Fruit fly (Drosophila melanogaster) whole organism, embryonic: Measurements from ENCODE around the gene CG34253.

Source experiments
- ATbp ChIP-seq: fragments of 200-800 bp; sonication (Bioruptor generic); optimal IDR thresholded peaks from 2 replicates; lab custom pipeline; 2017; ENCODE audit warnings: missing biosample characterization, mild to moderate bottlenecking, missing genetic modification characterization, missing genetic modification reagents
- Atf-2 ChIP-seq: fragments of 200-800 bp; sonication (Bioruptor generic); optimal IDR thresholded peaks from 2 replicates; lab custom pipeline; 2016; ENCODE audit warnings: missing biosample characterization, missing genetic modification characterization
- C15 ChIP-seq: fragments of 200-800 bp; sonication (Bioruptor generic); IDR thresholded peaks from 3 replicates; pipeline ENCODE4 v1.3.6; 2022; ENCODE audit warnings: missing biosample characterization, missing genetic modification characterization
- CG10209 ChIP-seq: fragments of 200-800 bp; sonication (Bioruptor generic); optimal IDR thresholded peaks from 3 replicates; lab custom pipeline; 2017; ENCODE audit warnings: missing biosample characterization, mild to moderate bottlenecking, missing genetic modification characterization, missing genetic modification reagents
- CG10543 ChIP-seq: fragments of 200-800 bp; sonication (Bioruptor generic); optimal IDR thresholded peaks from 3 replicates; lab custom pipeline; 2017; ENCODE audit warnings: missing biosample characterization, mild to moderate bottlenecking, missing genetic modification characterization, moderate library complexity
- CG10979 ChIP-seq: fragments of 200-800 bp; sonication (Bioruptor generic); optimal IDR thresholded peaks from 2 replicates; lab custom pipeline; 2018; ENCODE audit warnings: missing biosample characterization, mild to moderate bottlenecking, missing genetic modification characterization, moderate library complexity
- CG12219 ChIP-seq: fragments of 200-800 bp; sonication (Bioruptor generic); optimal IDR thresholded peaks from 3 replicates; lab custom pipeline; 2018; ENCODE audit warnings: missing biosample characterization, mild to moderate bottlenecking, missing genetic modification characterization
- CG1233 ChIP-seq: fragments of 200-800 bp; sonication (Bioruptor generic); optimal IDR thresholded peaks from 4 replicates; lab custom pipeline; 2018; ENCODE audit warnings: missing biosample characterization, mild to moderate bottlenecking, missing genetic modification characterization
- CG13624 ChIP-seq: fragments of 200-800 bp; sonication (Bioruptor generic); optimal IDR thresholded peaks from 2 replicates; lab custom pipeline; 2016; ENCODE audit warnings: missing biosample characterization, missing genetic modification characterization
- CG14667 ChIP-seq: fragments of 200-800 bp; sonication (Bioruptor generic); IDR thresholded peaks from 2 replicates; pipeline ENCODE4 v1.3.6; 2022; ENCODE audit warnings: missing biosample characterization, missing genetic modification characterization
- CG14710 ChIP-seq: fragments of 200-800 bp; sonication (Bioruptor generic); optimal IDR thresholded peaks from 3 replicates; lab custom pipeline; 2019; ENCODE audit warnings: missing biosample characterization, mild to moderate bottlenecking, missing genetic modification characterization, moderate library complexity
- CG16813 ChIP-seq: fragments of 200-800 bp; sonication (Bioruptor generic); IDR thresholded peaks from 3 replicates; pipeline ENCODE4 v1.3.6; 2022; ENCODE audit warnings: missing biosample characterization, missing genetic modification characterization; ENCODE audit not compliant: partially characterized antibody
- CG17829 ChIP-seq: fragments of 200-800 bp; optimal IDR thresholded peaks from 2 replicates; lab custom pipeline; 2019; ENCODE audit warnings: missing biosample characterization, mild to moderate bottlenecking, missing genetic modification characterization, moderate library complexity
- CG18619 ChIP-seq: fragments of 200-800 bp; sonication (Bioruptor generic); optimal IDR thresholded peaks from 3 replicates; lab custom pipeline; 2017; ENCODE audit warnings: missing biosample characterization, mild to moderate bottlenecking, missing genetic modification characterization
- CG2889 ChIP-seq: fragments of 200-800 bp; sonication (Bioruptor generic); IDR thresholded peaks from 3 replicates; pipeline ENCODE4 v1.3.6; 2022; ENCODE audit warnings: missing biosample characterization, missing genetic modification characterization
- CG30020 ChIP-seq: fragments of 200-800 bp; optimal IDR thresholded peaks from 2 replicates; lab custom pipeline; 2019; ENCODE audit warnings: missing biosample characterization, mild to moderate bottlenecking, missing genetic modification characterization, moderate library complexity
- CG31365 ChIP-seq: fragments of 200-800 bp; sonication (Bioruptor generic); optimal IDR thresholded peaks from 2 replicates; lab custom pipeline; 2018; ENCODE audit warnings: missing biosample characterization, mild to moderate bottlenecking, missing genetic modification characterization
- CG33213 ChIP-seq: fragments of 200-800 bp; sonication (Bioruptor generic); optimal IDR thresholded peaks from 3 replicates; lab custom pipeline; 2016; ENCODE audit warnings: missing biosample characterization, missing genetic modification characterization
- CG4328 ChIP-seq: fragments of 200-800 bp; sonication (Bioruptor generic); optimal IDR thresholded peaks from 3 replicates; lab custom pipeline; 2017; ENCODE audit warnings: missing biosample characterization, missing genetic modification reagents, missing genetic modification characterization
- CG4617 ChIP-seq: fragments of 200-800 bp; sonication (Bioruptor generic); optimal IDR thresholded peaks from 3 replicates; lab custom pipeline; 2016; ENCODE audit warnings: missing biosample characterization, missing genetic modification characterization, borderline replicate concordance
- Eip74EF ChIP-seq, 2 experiments: fragments of 200-800 bp in 1 of 2; fragments of >200 bp in 1 of 2; sonication (Bioruptor generic) in 1 of 2; optimal IDR thresholded peaks; 2 replicates each; lab custom pipeline; 2017 to 2019; ENCODE audit warnings: missing biosample characterization in 2 of 2, missing genetic modification characterization in 2 of 2, mild to moderate bottlenecking in 1 of 2, moderate library complexity in 1 of 2
- HHEX ChIP-seq: fragments of 200-800 bp; sonication (Bioruptor generic); optimal IDR thresholded peaks from 3 replicates; lab custom pipeline; 2017; ENCODE audit warnings: missing biosample characterization, mild to moderate bottlenecking, missing genetic modification characterization, missing genetic modification reagents
- Nf-YC ChIP-seq: fragments of 200-800 bp; optimal IDR thresholded peaks from 3 replicates; lab custom pipeline; 2019; ENCODE audit warnings: missing biosample characterization, mild to moderate bottlenecking, missing genetic modification characterization, moderate library complexity
- Spps ChIP-seq: fragments of 200-800 bp; sonication (Bioruptor generic); optimal IDR thresholded peaks from 2 replicates; lab custom pipeline; 2018; ENCODE audit warnings: missing biosample characterization, mild to moderate bottlenecking, missing genetic modification characterization
- TFAM ChIP-seq: fragments of 200-800 bp; sonication (Bioruptor generic); optimal IDR thresholded peaks from 2 replicates; lab custom pipeline; 2017; ENCODE audit warnings: missing biosample characterization, missing genetic modification characterization, inconsistent platforms
- Trl ChIP-seq, 3 experiments: fragments of >200 bp in 2 of 3; fragments of 200-800 bp in 1 of 3; sonication (Bioruptor generic) in 1 of 3; optimal IDR thresholded peaks; 2 replicates in 1 of 3; 3 replicates in 2 of 3; lab custom pipeline; 2016 to 2017; ENCODE audit warnings: missing biosample characterization in 1 of 3, missing genetic modification characterization in 1 of 3
- ap ChIP-seq: fragments of 200-800 bp; sonication (Bioruptor generic); IDR thresholded peaks from 2 replicates; pipeline ENCODE4 v1.3.6; 2022; ENCODE audit warnings: missing biosample characterization, missing genetic modification characterization
- ara ChIP-seq: fragments of 200-800 bp; sonication (Bioruptor generic); IDR thresholded peaks from 2 replicates; pipeline ENCODE4 v1.3.6; 2022; ENCODE audit warnings: missing biosample characterization, missing genetic modification characterization
- bcd ChIP-seq: fragments of 200-800 bp; sonication (Bioruptor generic); optimal IDR thresholded peaks from 2 replicates; lab custom pipeline; 2017; ENCODE audit warnings: missing biosample characterization, mild to moderate bottlenecking, missing genetic modification characterization
- cg ChIP-seq: fragments of 200-800 bp; sonication (Bioruptor generic); optimal IDR thresholded peaks from 3 replicates; lab custom pipeline; 2019; ENCODE audit warnings: missing biosample characterization, mild to moderate bottlenecking, missing genetic modification characterization, moderate library complexity
- chm ChIP-seq: fragments of 200-800 bp; sonication (Bioruptor generic); IDR thresholded peaks from 2 replicates; pipeline ENCODE4 v1.3.6; 2022; ENCODE audit warnings: missing biosample characterization, missing genetic modification characterization
- cwo ChIP-seq: fragments of 200-800 bp; sonication (Bioruptor generic); optimal IDR thresholded peaks from 3 replicates; lab custom pipeline; 2017; ENCODE audit warnings: missing biosample characterization, missing genetic modification characterization, mild to moderate bottlenecking, moderate library complexity, missing genetic modification reagents
- esg ChIP-seq: fragments of 200-800 bp; sonication (Bioruptor generic); conservative IDR thresholded peaks from 2 replicates; pipeline ENCODE4 v1.3.6; 2022; ENCODE audit warnings: missing biosample characterization, missing genetic modification characterization
- eve ChIP-seq, 2 experiments: fragments of >200 bp; optimal IDR thresholded peaks; 2 replicates each; lab custom pipeline; 2017; ENCODE audit warnings: missing biosample characterization in 2 of 2, missing genetic modification characterization in 2 of 2
- ewg ChIP-seq: fragments of 200-800 bp; sonication (Bioruptor generic); optimal IDR thresholded peaks from 3 replicates; lab custom pipeline; 2017; ENCODE audit warnings: mild to moderate bottlenecking, missing biosample characterization, missing genetic modification reagents, missing genetic modification characterization
- grau ChIP-seq: fragments of 200-800 bp; optimal IDR thresholded peaks from 3 replicates; lab custom pipeline; 2019; ENCODE audit warnings: missing biosample characterization, mild to moderate bottlenecking, missing genetic modification characterization, moderate library complexity
- gsb ChIP-seq: fragments of 200-800 bp; sonication (Bioruptor generic); IDR thresholded peaks from 2 replicates; pipeline ENCODE4 v1.3.6; 2022; ENCODE audit warnings: missing biosample characterization, missing genetic modification characterization
- gt ChIP-seq: fragments of 200-800 bp; sonication (Bioruptor generic); IDR thresholded peaks from 2 replicates; pipeline ENCODE4 v1.3.6; 2022; ENCODE audit warnings: missing biosample characterization, missing genetic modification characterization
- h ChIP-seq: fragments of >200 bp; optimal IDR thresholded peaks from 2 replicates; lab custom pipeline; 2017
- hbn ChIP-seq: fragments of 200-800 bp; sonication (Bioruptor generic); IDR thresholded peaks from 2 replicates; pipeline ENCODE4 v1.3.6; 2022; ENCODE audit warnings: missing biosample characterization, missing genetic modification characterization; ENCODE audit not compliant: partially characterized antibody
- her ChIP-seq: fragments of 200-800 bp; sonication (Bioruptor generic); optimal IDR thresholded peaks from 2 replicates; lab custom pipeline; 2016; ENCODE audit warnings: missing biosample characterization, missing genetic modification characterization
- jing ChIP-seq: fragments of 200-800 bp; sonication (Bioruptor generic); optimal IDR thresholded peaks from 2 replicates; lab custom pipeline; 2018; ENCODE audit warnings: missing biosample characterization, mild to moderate bottlenecking, missing genetic modification characterization
- mld ChIP-seq: fragments of 200-800 bp; sonication (Bioruptor generic); IDR thresholded peaks from 3 replicates; pipeline ENCODE4 v1.3.6; 2022; ENCODE audit warnings: missing biosample characterization, missing genetic modification characterization; ENCODE audit not compliant: partially characterized antibody
- scrt ChIP-seq: fragments of 200-800 bp; sonication (Bioruptor generic); optimal IDR thresholded peaks from 2 replicates; lab custom pipeline; 2018; ENCODE audit warnings: missing biosample characterization, mild to moderate bottlenecking, missing genetic modification characterization, moderate library complexity
- sens ChIP-seq: fragments of 200-800 bp; sonication (Bioruptor generic); peaks from one replicate; lab custom pipeline; 2016; ENCODE audit warnings: missing biosample characterization, missing genetic modification characterization
- sna ChIP-seq: fragments of 200-800 bp; sonication (Bioruptor generic); IDR thresholded peaks from 2 replicates; pipeline ENCODE4 v1.3.6; 2022; ENCODE audit warnings: missing biosample characterization, missing genetic modification characterization; ENCODE audit not compliant: partially characterized antibody
- sob ChIP-seq: fragments of 200-800 bp; sonication (Bioruptor generic); IDR thresholded peaks from 2 replicates; pipeline ENCODE4 v1.3.6; 2022; ENCODE audit warnings: missing biosample characterization, missing genetic modification characterization
- stwl ChIP-seq: fragments of 200-800 bp; sonication (Bioruptor generic); optimal IDR thresholded peaks from 3 replicates; lab custom pipeline; 2018; ENCODE audit warnings: missing biosample characterization, mild to moderate bottlenecking, missing genetic modification characterization, moderate library complexity
- tna ChIP-seq: fragments of 200-800 bp; sonication (Bioruptor generic); IDR thresholded peaks from 2 replicates; pipeline ENCODE4 v1.3.6; 2022; ENCODE audit warnings: missing biosample characterization, missing genetic modification characterization; ENCODE audit not compliant: partially characterized antibody
- zen ChIP-seq: fragments of 200-800 bp; sonication (Bioruptor generic); optimal IDR thresholded peaks from 3 replicates; lab custom pipeline; 2018; ENCODE audit warnings: missing biosample characterization, mild to moderate bottlenecking, missing genetic modification characterization, moderate library complexity

The CG34253 gene

dm6 chr3L:18109459-18109863, 22.3 kb upstream of the CG34253 start, which contains the start of the genes Polr3D and mus304 (continued):
- TF ChIP-seq tna (GFP tag; lab: Robert Waterston, UW), result peak; percentile 26
- peak; percentile 27 for TF ChIP-seq her (GFP tag; lab: Kevin White, UChicago)
- TF ChIP-seq ewg, result no peak
- TF ChIP-seq Eip74EF (GFP tag; optimal IDR thresholded peaks at IDR 0.05; lab: Kevin White, UChicago), result no peak
- TF ChIP-seq scrt (GFP tag; lab: Kevin White, UChicago), result no peak
- no peak for TF ChIP-seq h (lab: Kevin White, UChicago)
- no peak for TF ChIP-seq C15 (GFP tag; lab: Robert Waterston, UW)
- TF ChIP-seq sna (GFP tag; lab: Robert Waterston, UW), result 0 out of 2 replicates have a peak, but pooled peaks have one; percentile 28
- TF ChIP-seq ara, result no peak
- peak; percentile 19 for TF ChIP-seq CG30020 (tag; lab: Kevin White, UChicago)
- TF ChIP-seq zen (tag; lab: Kevin White, UChicago), result peak; percentile 48
- no peak for TF ChIP-seq HHEX (GFP tag; lab: Kevin White, UChicago)
- peak; percentile 74 for TF ChIP-seq stwl (tag; lab: Kevin White, UChicago)
- no peak for TF ChIP-seq ATbp (GFP tag; lab: Kevin White, UChicago)
- TF ChIP-seq CG10209, result no peak
- no peak for TF ChIP-seq sob (GFP tag; lab: Robert Waterston, UW)
- TF ChIP-seq CG10543, result no peak
- TF ChIP-seq CG18619 (GFP tag; lab: Kevin White, UChicago), result no peak
- TF ChIP-seq esg (GFP tag; lab: Robert Waterston, UW), result no peak
- no peak for TF ChIP-seq CG17829 (tag; lab: Kevin White, UChicago)
- TF ChIP-seq sens, result peak; percentile 68
- no peak for TF ChIP-seq CG2889 (GFP tag; lab: Robert Waterston, UW)
- no peak for TF ChIP-seq chm
- no peak for TF ChIP-seq CG4328
- TF ChIP-seq cg (GFP tag; lab: Kevin White, UChicago), result no peak
- no peak for TF ChIP-seq gt (GFP tag; lab: Robert Waterston, UW)
- TF ChIP-seq hbn (GFP tag; lab: Robert Waterston, UW), result peak; percentile 36; the same call in 1 of the 2 replicates
- no peak; the same call in 2 of the 3 replicates for TF ChIP-seq mld (GFP tag; lab: Robert Waterston, UW)
- TF ChIP-seq CG14667 (GFP tag; lab: Robert Waterston, UW), result no peak
- no peak for TF ChIP-seq CG10979 (tag; lab: Kevin White, UChicago)
- TF ChIP-seq Atf-2 (GFP tag; lab: Kevin White, UChicago), result no peak
- no peak for TF ChIP-seq TFAM
- peak; percentile 59 for TF ChIP-seq CG14710 (tag; lab: Kevin White, UChicago)
- TF ChIP-seq grau (tag; lab: Kevin White, UChicago), result peak; percentile 30
- TF ChIP-seq eve (GFP tag; optimal IDR thresholded peaks at IDR 0.05; lab: Kevin White, UChicago), result no peak
- TF ChIP-seq cwo, result no peak
- peak; percentile 42 for TF ChIP-seq Nf-YC (tag; lab: Kevin White, UChicago)
- no peak for TF ChIP-seq bcd (GFP tag; lab: Kevin White, UChicago)
- peak; percentile 72 for TF ChIP-seq CG4617
- no peak for TF ChIP-seq Trl (optimal IDR thresholded peaks at IDR 0.05; lab: Kevin White, UChicago)
- TF ChIP-seq Trl (GFP tag; optimal IDR thresholded peaks at IDR 0.05; lab: Kevin White, UChicago), result peak; percentile 39
- TF ChIP-seq jing (GFP tag; lab: Kevin White, UChicago), result no peak
- no peak for TF ChIP-seq Spps (tag; lab: Kevin White, UChicago)
- TF ChIP-seq CG13624 (GFP tag; lab: Kevin White, UChicago), result no peak
- TF ChIP-seq CG12219 (GFP tag; lab: Kevin White, UChicago), result no peak
- TF ChIP-seq CG33213, result no peak
- no peak for TF ChIP-seq CG1233 (GFP tag; lab: Kevin White, UChicago)
- no peak for TF ChIP-seq gsb
- TF ChIP-seq ap (GFP tag; lab: Robert Waterston, UW), result no peak
- peak; percentile 57; the same call in 1 of the 3 replicates for TF ChIP-seq CG16813 (GFP tag; lab: Robert Waterston, UW)
- TF ChIP-seq CG31365 (tag; lab: Kevin White, UChicago), result no peak
